Worm (Caenorhabditis elegans): ENCODE results near the gene Y53G8AL.3.
A peak's percentile ranks its signal among the peaks of the same experiment; 100 is the strongest.

The Y53G8AL.3 gene

DNA sequence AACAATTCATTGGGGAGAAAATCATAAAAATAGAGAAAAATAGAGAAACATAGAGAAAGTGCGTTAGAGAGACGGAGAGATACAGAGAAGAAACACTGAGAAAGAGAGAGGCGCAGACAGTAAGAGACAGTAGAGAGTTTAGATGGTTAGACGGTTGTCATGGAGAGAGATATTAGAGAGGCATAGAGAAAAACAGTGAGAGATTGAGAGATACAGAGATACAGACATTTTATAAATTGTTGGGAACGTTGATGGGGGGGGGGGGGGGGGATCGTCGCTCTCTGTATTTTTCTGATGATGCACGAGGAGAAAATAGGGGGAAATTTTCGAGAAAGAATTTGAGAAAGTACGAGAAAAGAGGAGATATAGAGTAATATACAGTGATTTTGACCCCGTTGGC is 26.4 kb upstream of the Y53G8AL.3 start (continued):
- peak; percentile 83 for TF ChIP-seq sem-4 (tag; optimal IDR thresholded peaks at IDR 0.05)
- TF ChIP-seq peb-1 (tag; optimal IDR thresholded peaks at IDR 0.05), result no peak
- TF ChIP-seq F13H6.1 (tag; optimal IDR thresholded peaks at IDR 0.05), result peak; percentile 83
- no peak for TF ChIP-seq ztf-1 (GFP tag; conservative IDR thresholded peaks at IDR 0.05)
- TF ChIP-seq elt-1 (tag; optimal IDR thresholded peaks at IDR 0.05), result no peak
- TF ChIP-seq C34F6.9 (tag; optimal IDR thresholded peaks at IDR 0.05), result peak; percentile 92
- TF ChIP-seq mdl-1 (tag; optimal IDR thresholded peaks at IDR 0.05), result no peak
- no peak for TF ChIP-seq nhr-129 (tag; optimal IDR thresholded peaks at IDR 0.05)
- peak; percentile 67 for TF ChIP-seq unc-55 (GFP tag; optimal IDR thresholded peaks at IDR 0.05)
- no peak for TF ChIP-seq nhr-10 (tag; optimal IDR thresholded peaks at IDR 0.05)
- TF ChIP-seq alr-1 (tag; optimal IDR thresholded peaks at IDR 0.05), result no peak
- TF ChIP-seq blmp-1 (tag; optimal IDR thresholded peaks at IDR 0.05; ENCODE audit: insufficient read depth), result peak; percentile 49
- TF ChIP-seq gmeb-1 (tag; optimal IDR thresholded peaks at IDR 0.05), result peak; percentile 85
- no peak for TF ChIP-seq zag-1 (tag; optimal IDR thresholded peaks at IDR 0.05)
- no peak for TF ChIP-seq lin-39 (tag; optimal IDR thresholded peaks at IDR 0.05)
- TF ChIP-seq lin-11 (tag; optimal IDR thresholded peaks at IDR 0.05), result no peak
- peak; percentile 88 for TF ChIP-seq sma-3 (GFP tag; optimal IDR thresholded peaks at IDR 0.05)

DNA sequence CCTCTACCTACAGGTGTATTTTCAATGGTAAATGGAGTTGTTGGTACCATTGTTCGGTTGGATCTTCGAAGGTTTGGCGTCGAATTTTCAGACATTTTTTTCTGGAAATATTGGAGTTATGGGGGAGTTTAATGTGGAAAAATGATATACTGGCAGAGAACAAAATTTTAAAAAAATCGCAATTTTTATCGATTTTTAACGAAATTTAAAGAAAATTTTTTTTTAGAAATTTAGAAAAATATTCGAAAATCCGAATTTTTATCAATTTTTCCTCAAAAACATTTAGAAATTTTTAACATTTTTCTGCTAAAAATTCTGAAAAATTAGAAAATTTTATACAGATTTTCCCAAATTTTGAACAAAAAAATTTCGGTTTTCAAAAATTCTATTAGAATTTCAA is 25.7 kb upstream of the Y53G8AL.3 start, which contains the start of gene Y53G8AM.8:
Gene Y53G8AM.8, minus strand, starts transcription at position 101 of the 400 bp plus-strand sequence.
- TF ChIP-seq sma-9 (GFP tag; optimal IDR thresholded peaks at IDR 0.05) (no peak), sma-9 (tag; optimal IDR thresholded peaks at IDR 0.05) (no peak), ztf-1 (GFP tag; conservative IDR thresholded peaks at IDR 0.05) (no peak), alr-1 (tag; optimal IDR thresholded peaks at IDR 0.05) (no peak), nhr-77 (tag; optimal IDR thresholded peaks at IDR 0.05) (no peak), nhr-21 (tag; optimal IDR thresholded peaks at IDR 0.05) (no peak), blmp-1 (tag; optimal IDR thresholded peaks at IDR 0.05; ENCODE audit: insufficient read depth) (no peak)

DNA sequence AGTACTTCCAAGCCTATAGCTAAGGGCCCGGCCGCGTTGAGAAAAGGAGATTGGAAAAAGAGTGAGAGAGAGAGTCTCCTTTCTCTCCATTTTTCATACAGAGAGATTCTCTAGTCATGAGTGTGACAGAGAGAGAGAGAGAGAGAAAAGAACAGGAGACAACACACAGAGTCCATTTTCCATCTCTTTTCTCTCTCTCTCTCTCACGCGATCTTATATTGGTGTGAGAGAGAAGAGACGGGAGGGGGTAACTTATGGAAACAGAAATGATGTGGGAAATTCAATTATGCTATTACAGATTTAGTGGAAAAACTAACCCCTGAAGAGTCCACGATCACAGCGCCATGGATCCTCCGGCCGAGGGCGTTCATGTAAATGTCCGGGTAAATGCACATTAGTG is 20.2 kb upstream of the Y53G8AL.3 start:
- TF ChIP-seq lin-39 (tag; optimal IDR thresholded peaks at IDR 0.05), result no peak
- no peak for TF ChIP-seq egl-27 (tag; optimal IDR thresholded peaks at IDR 0.05)
- TF ChIP-seq ZK546.5 (tag; optimal IDR thresholded peaks at IDR 0.05), result no peak
- no peak for TF ChIP-seq elt-3 (tag; optimal IDR thresholded peaks at IDR 0.05)
- no peak for TF ChIP-seq unc-39 (tag; optimal IDR thresholded peaks at IDR 0.05)
- TF ChIP-seq unc-62 (GFP tag; optimal IDR thresholded peaks at IDR 0.05), result no peak
- TF ChIP-seq mab-5 (tag; optimal IDR thresholded peaks at IDR 0.05), result no peak
- TF ChIP-seq C34F6.9 (tag; optimal IDR thresholded peaks at IDR 0.05), result peak; percentile 70
- no peak for TF ChIP-seq nhr-10 (tag; optimal IDR thresholded peaks at IDR 0.05)
- TF ChIP-seq R02D3.7 (tag; optimal IDR thresholded peaks at IDR 0.05), result no peak
- TF ChIP-seq aly-2 (tag; optimal IDR thresholded peaks at IDR 0.05), result no peak
- TF ChIP-seq lsy-2 (tag; optimal IDR thresholded peaks at IDR 0.05), result peak in 1 of 2 experiments; percentile 61
- no peak for TF ChIP-seq ztf-4 (tag; optimal IDR thresholded peaks at IDR 0.05)
- no peak for TF ChIP-seq ceh-82 (tag; optimal IDR thresholded peaks at IDR 0.05)
- no peak for TF ChIP-seq ceh-16 (tag; optimal IDR thresholded peaks at IDR 0.05)
- no peak for TF ChIP-seq nhr-21 (tag; optimal IDR thresholded peaks at IDR 0.05)
- TF ChIP-seq ama-1 (optimal IDR thresholded peaks at IDR 0.05), result no peak
- TF ChIP-seq sma-3 (GFP tag; optimal IDR thresholded peaks at IDR 0.05), result peak; percentile 0
- TF ChIP-seq blmp-1 (tag; optimal IDR thresholded peaks at IDR 0.05; ENCODE audit: insufficient read depth), result peak; percentile 35
- no peak for TF ChIP-seq ztf-1 (GFP tag; conservative IDR thresholded peaks at IDR 0.05)
- no peak for TF ChIP-seq skn-1 (tag; optimal IDR thresholded peaks at IDR 0.05)
- TF ChIP-seq sem-4 (tag; optimal IDR thresholded peaks at IDR 0.05), result no peak
- TF ChIP-seq lin-13 (GFP tag; optimal IDR thresholded peaks at IDR 0.05), result peak; percentile 27
- peak; percentile 9 for TF ChIP-seq fos-1 (tag; optimal IDR thresholded peaks at IDR 0.05)
- no peak for TF ChIP-seq ztf-11 (tag; optimal IDR thresholded peaks at IDR 0.05)
- TF ChIP-seq elt-1 (tag; optimal IDR thresholded peaks at IDR 0.05), result no peak
- no peak for TF ChIP-seq Y55F3AM.14 (GFP tag; optimal IDR thresholded peaks at IDR 0.05)
- no peak for TF ChIP-seq zag-1 (tag; optimal IDR thresholded peaks at IDR 0.05)
- peak; percentile 31 for TF ChIP-seq crh-2 (tag; optimal IDR thresholded peaks at IDR 0.05)
- TF ChIP-seq nhr-77 (tag; optimal IDR thresholded peaks at IDR 0.05), result no peak
- TF ChIP-seq F13H6.1 (tag; optimal IDR thresholded peaks at IDR 0.05), result peak; percentile 27
- no peak for TF ChIP-seq nhr-12 (tag; optimal IDR thresholded peaks at IDR 0.05)
- TF ChIP-seq nhr-237 (tag; optimal IDR thresholded peaks at IDR 0.05), result no peak
- peak; percentile 46 for TF ChIP-seq sma-9 (GFP tag; optimal IDR thresholded peaks at IDR 0.05)
- no peak for TF ChIP-seq sma-9 (tag; optimal IDR thresholded peaks at IDR 0.05)
- no peak for TF ChIP-seq mbf-1 (tag; optimal IDR thresholded peaks at IDR 0.05)
- TF ChIP-seq snpc-4 (tag; optimal IDR thresholded peaks at IDR 0.05), result no peak
- TF ChIP-seq nhr-25 (tag; optimal IDR thresholded peaks at IDR 0.05), result peak; percentile 53
- TF ChIP-seq unc-55 (GFP tag; optimal IDR thresholded peaks at IDR 0.05), result peak; percentile 65
- no peak for TF ChIP-seq lin-11 (tag; optimal IDR thresholded peaks at IDR 0.05)
- TF ChIP-seq nhr-6 (tag; optimal IDR thresholded peaks at IDR 0.05), result no peak
- TF ChIP-seq nhr-23 (tag; optimal IDR thresholded peaks at IDR 0.05), result no peak
- no peak for TF ChIP-seq gmeb-1 (tag; optimal IDR thresholded peaks at IDR 0.05)
- TF ChIP-seq peb-1 (tag; optimal IDR thresholded peaks at IDR 0.05), result no peak
- no peak for TF ChIP-seq alr-1 (tag; optimal IDR thresholded peaks at IDR 0.05)
- no peak for TF ChIP-seq mdl-1 (tag; optimal IDR thresholded peaks at IDR 0.05)
- no peak for TF ChIP-seq nhr-11 (tag; optimal IDR thresholded peaks at IDR 0.05)
- peak; percentile 84 for TF ChIP-seq nhr-129 (tag; optimal IDR thresholded peaks at IDR 0.05)
